Fruit fly (Drosophila melanogaster) whole organism, embryonic: Measurements from ENCODE around the gene CG9919.

Experiments used
- B-H2 ChIP-seq: fragments of 200-800 bp; sonication (Bioruptor generic); optimal IDR thresholded peaks from 2 replicates; lab custom pipeline; 2018; ENCODE audit warnings: missing biosample characterization, mild to moderate bottlenecking, missing genetic modification characterization
- BEAF-32 ChIP-seq: fragments of 200-800 bp; sonication (Bioruptor generic); optimal IDR thresholded peaks from 3 replicates; lab custom pipeline; 2017; ENCODE audit warnings: missing biosample characterization, missing genetic modification characterization, mild to moderate bottlenecking, moderate library complexity, missing genetic modification reagents
- CG10462 ChIP-seq: fragments of 200-800 bp; sonication (Bioruptor generic); optimal IDR thresholded peaks from 2 replicates; lab custom pipeline; 2016; ENCODE audit warnings: missing biosample characterization, missing genetic modification characterization
- CG10654 ChIP-seq: fragments of 200-800 bp; sonication (Bioruptor generic); optimal IDR thresholded peaks from 2 replicates; lab custom pipeline; 2016; ENCODE audit warnings: missing biosample characterization, missing genetic modification characterization
- CG12744 ChIP-seq: fragments of 200-800 bp; sonication (Bioruptor generic); optimal IDR thresholded peaks from 2 replicates; lab custom pipeline; 2016; ENCODE audit warnings: missing biosample characterization, missing genetic modification characterization
- CG15073 ChIP-seq: fragments of 200-800 bp; sonication (Bioruptor generic); optimal IDR thresholded peaks from 2 replicates; lab custom pipeline; 2016; ENCODE audit warnings: missing biosample characterization, missing genetic modification characterization
- CG15696 ChIP-seq: fragments of 200-800 bp; sonication (Bioruptor generic); optimal IDR thresholded peaks from 2 replicates; lab custom pipeline; 2019; ENCODE audit warnings: missing biosample characterization, mild to moderate bottlenecking, missing genetic modification characterization, moderate library complexity
- CG1603 ChIP-seq: fragments of 200-800 bp; sonication (Bioruptor generic); optimal IDR thresholded peaks from 2 replicates; lab custom pipeline; 2019; ENCODE audit warnings: missing biosample characterization, mild to moderate bottlenecking, missing genetic modification characterization, moderate library complexity
- CG16813 ChIP-seq: fragments of 200-800 bp; sonication (Bioruptor generic); IDR thresholded peaks from 3 replicates; pipeline ENCODE4 v1.3.6; 2022; ENCODE audit warnings: missing biosample characterization, missing genetic modification characterization; ENCODE audit not compliant: partially characterized antibody
- CG17568 ChIP-seq: fragments of 200-800 bp; sonication (Bioruptor generic); optimal IDR thresholded peaks from 2 replicates; lab custom pipeline; 2018; ENCODE audit warnings: missing biosample characterization, mild to moderate bottlenecking, missing genetic modification characterization, moderate library complexity
- CG1792 ChIP-seq: fragments of 200-800 bp; sonication (Bioruptor generic); optimal IDR thresholded peaks from 2 replicates; lab custom pipeline; 2016; ENCODE audit warnings: missing biosample characterization, missing genetic modification characterization
- CG43689 ChIP-seq: fragments of 200-800 bp; sonication (Bioruptor generic); IDR thresholded peaks from 2 replicates; pipeline ENCODE4 v1.3.6; 2022; ENCODE audit warnings: missing biosample characterization, missing genetic modification characterization
- CG6654 ChIP-seq: fragments of 200-800 bp; sonication (Bioruptor generic); optimal IDR thresholded peaks from 2 replicates; lab custom pipeline; 2017; ENCODE audit warnings: missing biosample characterization, mild to moderate bottlenecking, missing genetic modification characterization
- CG6765 ChIP-seq: fragments of 200-800 bp; sonication (Bioruptor generic); optimal IDR thresholded peaks from 3 replicates; lab custom pipeline; 2017; ENCODE audit warnings: missing biosample characterization, mild to moderate bottlenecking, missing genetic modification characterization
- CG7357 ChIP-seq: fragments of 200-800 bp; sonication (Bioruptor generic); IDR thresholded peaks from 3 replicates; pipeline ENCODE4 v1.3.6; 2022; ENCODE audit warnings: missing biosample characterization, missing genetic modification characterization
- CG7928 ChIP-seq: fragments of 200-800 bp; sonication (Bioruptor generic); optimal IDR thresholded peaks from 2 replicates; lab custom pipeline; 2017; ENCODE audit warnings: missing biosample characterization, mild to moderate bottlenecking, missing genetic modification characterization
- CG8290 ChIP-seq, 3 experiments: fragments of 200-800 bp; sonication (Bioruptor generic); optimal IDR thresholded peaks; 2 replicates each; lab custom pipeline; 2016 to 2019; ENCODE audit warnings: missing biosample characterization in 3 of 3, missing genetic modification characterization in 3 of 3, mild to moderate bottlenecking in 2 of 3, moderate library complexity in 1 of 3
- CG8944 ChIP-seq: fragments of 200-800 bp; sonication (Bioruptor generic); optimal IDR thresholded peaks from 3 replicates; lab custom pipeline; 2016; ENCODE audit warnings: missing biosample characterization, missing genetic modification characterization
- CG9876 ChIP-seq: fragments of 200-800 bp; sonication (Bioruptor generic); optimal IDR thresholded peaks from 2 replicates; lab custom pipeline; 2016; ENCODE audit warnings: missing biosample characterization, missing genetic modification characterization
- CHES-1-like ChIP-seq: fragments of 200-800 bp; sonication (Bioruptor generic); optimal IDR thresholded peaks from 2 replicates; lab custom pipeline; 2016; ENCODE audit warnings: missing biosample characterization, missing genetic modification characterization
- Dll ChIP-seq: fragments of 200-800 bp; sonication (Bioruptor generic); IDR thresholded peaks from 4 replicates; pipeline ENCODE4 v1.3.6; 2022; ENCODE audit warnings: missing biosample characterization, missing genetic modification characterization; ENCODE audit not compliant: partially characterized antibody
- Doc3 ChIP-seq: fragments of 200-800 bp; sonication (Bioruptor generic); IDR thresholded peaks from 3 replicates; pipeline ENCODE4 v1.3.6; 2022; ENCODE audit warnings: missing biosample characterization, missing genetic modification characterization; ENCODE audit not compliant: partially characterized antibody
- E2f2 ChIP-seq: fragments of 200-800 bp; sonication (Bioruptor generic); IDR thresholded peaks from 2 replicates; pipeline ENCODE4 v1.3.6; 2022; ENCODE audit warnings: missing biosample characterization, missing genetic modification characterization
- HLHmδ ChIP-seq: fragments of 200-800 bp; sonication (Bioruptor generic); optimal IDR thresholded peaks from 2 replicates; lab custom pipeline; 2018; ENCODE audit warnings: missing biosample characterization, mild to moderate bottlenecking, missing genetic modification characterization, moderate library complexity
- NfI ChIP-seq: fragments of 200-800 bp; sonication (Bioruptor generic); optimal IDR thresholded peaks from 3 replicates; lab custom pipeline; 2018; ENCODE audit warnings: missing biosample characterization, mild to moderate bottlenecking, missing genetic modification characterization, moderate library complexity
- Opbp ChIP-seq: fragments of 200-800 bp; sonication (Bioruptor generic); IDR thresholded peaks from 3 replicates; pipeline ENCODE4 v1.3.6; 2022; ENCODE audit warnings: missing biosample characterization, missing genetic modification characterization; ENCODE audit not compliant: partially characterized antibody
- Sin3A ChIP-seq: fragments of >200 bp; optimal IDR thresholded peaks from 2 replicates; lab custom pipeline; 2018
- Spps ChIP-seq: fragments of 200-800 bp; sonication (Bioruptor generic); optimal IDR thresholded peaks from 2 replicates; lab custom pipeline; 2018; ENCODE audit warnings: missing biosample characterization, mild to moderate bottlenecking, missing genetic modification characterization
- abd-A ChIP-seq: fragments of 200-800 bp; sonication (Bioruptor generic); optimal IDR thresholded peaks from 3 replicates; lab custom pipeline; 2019; ENCODE audit warnings: missing biosample characterization, mild to moderate bottlenecking, missing genetic modification characterization, moderate library complexity
- ash1 ChIP-seq: fragments of 200-800 bp; sonication (Bioruptor generic); optimal IDR thresholded peaks from 2 replicates; lab custom pipeline; 2018; ENCODE audit warnings: missing biosample characterization, mild to moderate bottlenecking, missing genetic modification characterization
- crol ChIP-seq: fragments of 200-800 bp; sonication (Bioruptor generic); IDR thresholded peaks from 2 replicates; pipeline ENCODE4 v1.3.6; 2022; ENCODE audit warnings: missing biosample characterization, missing genetic modification characterization
- cwo ChIP-seq: fragments of 200-800 bp; sonication (Bioruptor generic); optimal IDR thresholded peaks from 3 replicates; lab custom pipeline; 2017; ENCODE audit warnings: missing biosample characterization, missing genetic modification characterization, mild to moderate bottlenecking, moderate library complexity, missing genetic modification reagents
- dimm ChIP-seq: fragments of 200-800 bp; sonication (Bioruptor generic); IDR thresholded peaks from 2 replicates; pipeline ENCODE4 v1.3.6; 2022; ENCODE audit warnings: missing biosample characterization, missing genetic modification characterization
- eve ChIP-seq, 2 experiments: fragments of >200 bp; optimal IDR thresholded peaks; 2 replicates each; lab custom pipeline; 2017; ENCODE audit warnings: missing biosample characterization in 2 of 2, missing genetic modification characterization in 2 of 2
- ftz-f1 ChIP-seq: fragments of 200-800 bp; sonication (Bioruptor generic); optimal IDR thresholded peaks from 2 replicates; lab custom pipeline; 2016; ENCODE audit warnings: missing biosample characterization, missing genetic modification characterization
- gfzf ChIP-seq: fragments of 200-800 bp; sonication (Bioruptor generic); optimal IDR thresholded peaks from 2 replicates; lab custom pipeline; 2016; ENCODE audit warnings: missing biosample characterization, mild to moderate bottlenecking, missing genetic modification characterization, moderate library complexity
- hb ChIP-seq: fragments of 200-800 bp; sonication (Bioruptor generic); IDR thresholded peaks from 3 replicates; pipeline ENCODE4 v1.3.6; 2022; ENCODE audit warnings: missing biosample characterization, missing genetic modification characterization; ENCODE audit not compliant: partially characterized antibody
- nau ChIP-seq: fragments of 200-800 bp; sonication (Bioruptor generic); optimal IDR thresholded peaks from 3 replicates; lab custom pipeline; 2017; ENCODE audit warnings: missing biosample characterization, mild to moderate bottlenecking, missing genetic modification characterization, missing genetic modification reagents
- psq ChIP-seq: fragments of 200-800 bp; sonication (Bioruptor generic); optimal IDR thresholded peaks from 2 replicates; lab custom pipeline; 2017; ENCODE audit warnings: missing biosample characterization, missing genetic modification characterization
- pzg ChIP-seq: fragments of 200-800 bp; sonication (Bioruptor generic); optimal IDR thresholded peaks from 3 replicates; lab custom pipeline; 2018; ENCODE audit warnings: missing biosample characterization, mild to moderate bottlenecking, missing genetic modification characterization, moderate library complexity
- slbo ChIP-seq: fragments of 200-800 bp; sonication (Bioruptor generic); IDR thresholded peaks from 2 replicates; pipeline ENCODE4 v1.3.6; 2022; ENCODE audit warnings: missing biosample characterization, missing genetic modification characterization
- tap ChIP-seq: fragments of 200-800 bp; optimal IDR thresholded peaks from 3 replicates; lab custom pipeline; 2019; ENCODE audit warnings: missing biosample characterization, mild to moderate bottlenecking, missing genetic modification characterization, moderate library complexity
- unc-4 ChIP-seq: fragments of 200-800 bp; sonication (Bioruptor generic); IDR thresholded peaks from 2 replicates; pipeline ENCODE4 v1.3.6; 2022; ENCODE audit warnings: missing biosample characterization, missing genetic modification characterization; ENCODE audit not compliant: partially characterized antibody
- unpg ChIP-seq: fragments of 200-800 bp; sonication (Bioruptor generic); optimal IDR thresholded peaks from 3 replicates; lab custom pipeline; 2018; ENCODE audit warnings: missing biosample characterization, mild to moderate bottlenecking, missing genetic modification characterization, moderate library complexity
- wek ChIP-seq: fragments of 200-800 bp; sonication (Bioruptor generic); optimal IDR thresholded peaks from 3 replicates; lab custom pipeline; 2018; ENCODE audit warnings: missing biosample characterization, mild to moderate bottlenecking, missing genetic modification characterization, moderate library complexity
- z ChIP-seq: fragments of 200-800 bp; sonication (Bioruptor generic); IDR thresholded peaks from 3 replicates; pipeline ENCODE4 v1.3.6; 2022; ENCODE audit warnings: missing biosample characterization, missing genetic modification characterization

CG9919 gene

dm6 chrX:16332615-16333288 is 2.2 kb upstream of the CG9919 start (continued):
- TF ChIP-seq unpg (GFP tag; lab: Kevin White, UChicago) (peak; percentile 95), CG6765 (peak; percentile 94), abd-A (tag; lab: Kevin White, UChicago) (peak; percentile 93), CG7928 (peak; percentile 74), Spps (tag; lab: Kevin White, UChicago) (peak; percentile 93), psq (GFP tag; lab: Kevin White, UChicago) (peak; percentile 76), CG1792 (GFP tag; lab: Kevin White, UChicago) (peak; percentile 92), HLHmδ (GFP tag; lab: Kevin White, UChicago) (peak; percentile 57), CG8290 (GFP tag; optimal IDR thresholded peaks at IDR 0.05; lab: Kevin White, UChicago) (peak; percentile 79), CG8290 (tag; optimal IDR thresholded peaks at IDR 0.05; lab: Kevin White, UChicago) (peak; percentile 88 to 89), CG15073 (GFP tag; lab: Kevin White, UChicago) (peak; percentile 62), CG43689 (GFP tag; lab: Robert Waterston, UW) (no peak; the same call in 1 of the 2 replicates), nau (GFP tag; lab: Kevin White, UChicago) (peak; percentile 95), CG8944 (GFP tag; lab: Kevin White, UChicago) (peak; percentile 91), CG15696 (tag; lab: Kevin White, UChicago) (peak; percentile 93), Dll (GFP tag; lab: Robert Waterston, UW) (no peak), pzg (peak; percentile 19), cwo (GFP tag; lab: Kevin White, UChicago) (peak; percentile 94), CG9876 (peak; percentile 91), CG12744 (GFP tag; lab: Kevin White, UChicago) (peak; percentile 91), tap (tag; lab: Kevin White, UChicago) (peak; percentile 94)

dm6 chrX:16331562-16332233 is 1.1 kb upstream of the CG9919 start:
- TF ChIP-seq CG6654 (GFP tag; lab: Kevin White, UChicago) = no peak
- peak; percentile 71 for TF ChIP-seq unc-4 (GFP tag; lab: Robert Waterston, UW)
- peak; percentile 71 for TF ChIP-seq Doc3 (GFP tag; lab: Robert Waterston, UW)
- peak; percentile 34 for TF ChIP-seq E2f2 (GFP tag; lab: Robert Waterston, UW)
- TF ChIP-seq CG16813 = peak; percentile 86
- peak; percentile 86 for TF ChIP-seq BEAF-32 (GFP tag; lab: Kevin White, UChicago)
- TF ChIP-seq CG10462 = no peak
- TF ChIP-seq ftz-f1 = no peak
- TF ChIP-seq dimm = no peak
- no peak; the same call in 1 of the 2 replicates for TF ChIP-seq slbo
- no peak for TF ChIP-seq NfI (GFP tag; lab: Kevin White, UChicago)
- peak; percentile 59 for TF ChIP-seq CG1603 (tag; lab: Kevin White, UChicago)
- TF ChIP-seq ash1 (GFP tag; lab: Kevin White, UChicago) = no peak
- no peak for TF ChIP-seq CG17568 (GFP tag; lab: Kevin White, UChicago)
- no peak for TF ChIP-seq eve (GFP tag; optimal IDR thresholded peaks at IDR 0.05; lab: Kevin White, UChicago)
- peak; percentile 12; the same call in 2 of the 3 replicates for TF ChIP-seq CG7357 (GFP tag; lab: Robert Waterston, UW)
- peak; percentile 67 for TF ChIP-seq hb (GFP tag; lab: Robert Waterston, UW)
- TF ChIP-seq Sin3A = peak; percentile 21
- TF ChIP-seq crol (GFP tag; lab: Robert Waterston, UW) = no peak
- TF ChIP-seq CHES-1-like (GFP tag; lab: Kevin White, UChicago) = peak; percentile 24
- TF ChIP-seq Opbp (GFP tag; lab: Robert Waterston, UW) = peak; percentile 89
- TF ChIP-seq B-H2 (GFP tag; lab: Kevin White, UChicago) = peak; percentile 24
- no peak for TF ChIP-seq CG10654 (GFP tag; lab: Kevin White, UChicago)
- peak; percentile 2 for TF ChIP-seq wek
- TF ChIP-seq pzg = peak; percentile 58
- peak; percentile 51 for TF ChIP-seq gfzf (GFP tag; lab: Kevin White, UChicago)
- no peak for TF ChIP-seq z (GFP tag; lab: Robert Waterston, UW)
